Worm (Caenorhabditis elegans) whole organism, L4/young adult: ENCODE results near the gene hsd-3.
A peak's percentile ranks its signal among the peaks of the same experiment; 100 is the strongest.

ENCODE experiments used
- W03F9.2 ChIP-seq: fragments of 150-350 bp; optimal IDR thresholded peaks from 2 replicates; lab custom pipeline; 2014; ENCODE audit warnings: missing biosample characterization, missing genetic modification characterization
- dao-5 ChIP-seq: sonication (generic microtip); optimal IDR thresholded peaks from 2 replicates; lab custom pipeline; 2016; ENCODE audit warnings: missing genotype, missing genetic modification characterization, moderate library complexity, missing compliant biosample characterization
- him-1 ChIP-seq: sonication (generic microtip); optimal IDR thresholded peaks from 2 replicates; lab custom pipeline; 2016; ENCODE audit warnings: missing genotype, missing genetic modification reagents, missing genetic modification characterization, missing compliant biosample characterization

- TF ChIP-seq dao-5 (peak; percentile 56), him-1 (tag; lab: Kevin White, UChicago) (peak; percentile 40), W03F9.2 (tag; lab: Kevin White, UChicago) (no peak)
Observed at ce11 chrX:5022682-5023081, 13.6 kb downstream of the hsd-3 start.
